Worm (Caenorhabditis elegans): Measurements from ENCODE around the gene irk-3.

Gene irk-3

DNA sequence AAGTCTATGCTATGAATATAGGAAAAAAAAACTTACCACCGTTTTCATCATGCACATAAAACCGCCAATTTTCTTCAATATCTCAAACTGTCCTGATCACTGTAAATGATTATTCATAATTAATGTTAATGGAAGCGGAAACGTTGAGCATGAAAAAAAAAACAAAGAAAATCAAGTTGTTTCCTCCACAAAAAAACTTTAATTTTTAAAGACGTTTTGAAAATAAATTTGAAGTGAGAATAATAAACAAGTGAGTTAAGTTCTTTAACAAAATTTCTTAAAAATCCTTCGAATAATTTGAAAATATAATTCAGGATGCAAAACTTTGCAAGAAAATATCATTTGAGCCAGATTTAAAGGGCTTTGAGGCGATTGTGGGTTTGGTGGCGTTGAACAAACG is at the start of gene irk-3:
Gene irk-3, minus strand, starts transcription at position 101 of the 400 bp plus-strand sequence.
- no peak for TF ChIP-seq unc-62 (GFP tag; optimal IDR thresholded peaks at IDR 0.05)

DNA sequence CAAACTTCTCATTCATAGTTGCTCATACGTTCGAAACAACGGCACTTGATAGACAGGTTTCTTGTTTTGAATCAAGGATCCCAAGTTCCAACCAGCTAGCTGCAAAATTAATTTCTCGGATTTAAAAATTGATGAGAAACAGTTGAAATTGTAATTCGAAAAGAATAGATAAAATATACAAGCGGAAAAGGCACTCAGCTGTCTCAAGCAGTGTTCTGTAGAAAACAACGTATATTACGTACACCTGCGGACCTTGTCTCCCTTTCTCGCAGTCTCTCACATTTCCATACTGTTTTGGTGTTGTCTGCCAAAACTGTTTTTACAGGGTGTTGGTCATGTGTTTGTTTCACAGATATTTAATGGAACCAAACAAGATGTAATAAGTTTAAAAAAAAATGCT is 45.4 kb upstream of the irk-3 start, which contains the start of gene F23D12.10:
Gene F23D12.10, minus strand, starts transcription at position 101 of the 400 bp plus-strand sequence.
- no peak for TF ChIP-seq unc-62 (GFP tag; optimal IDR thresholded peaks at IDR 0.05)

DNA sequence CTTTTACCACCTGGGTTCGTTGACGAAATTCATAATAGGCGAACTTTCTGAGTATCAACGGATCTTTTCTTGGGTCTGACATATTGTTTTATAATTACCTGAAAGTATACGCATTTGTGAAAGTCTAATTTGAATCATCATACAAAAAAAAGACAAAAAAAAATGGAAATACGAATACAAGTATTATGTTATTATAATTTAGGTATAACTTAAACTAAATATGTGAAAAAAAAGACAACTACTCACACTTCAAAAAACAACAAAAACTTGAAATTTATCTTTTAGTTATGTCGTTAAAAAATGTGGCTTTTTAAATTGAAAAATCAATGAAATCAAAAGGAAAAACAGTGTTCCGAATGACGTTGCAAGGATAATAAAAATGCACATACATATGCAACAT is 42.6 kb upstream of the irk-3 start, which contains the start of gene fbxa-179:
Gene fbxa-179, minus strand, starts transcription at position 101 of the 400 bp plus-strand sequence.
- no peak for TF ChIP-seq unc-62 (GFP tag; optimal IDR thresholded peaks at IDR 0.05)

DNA sequence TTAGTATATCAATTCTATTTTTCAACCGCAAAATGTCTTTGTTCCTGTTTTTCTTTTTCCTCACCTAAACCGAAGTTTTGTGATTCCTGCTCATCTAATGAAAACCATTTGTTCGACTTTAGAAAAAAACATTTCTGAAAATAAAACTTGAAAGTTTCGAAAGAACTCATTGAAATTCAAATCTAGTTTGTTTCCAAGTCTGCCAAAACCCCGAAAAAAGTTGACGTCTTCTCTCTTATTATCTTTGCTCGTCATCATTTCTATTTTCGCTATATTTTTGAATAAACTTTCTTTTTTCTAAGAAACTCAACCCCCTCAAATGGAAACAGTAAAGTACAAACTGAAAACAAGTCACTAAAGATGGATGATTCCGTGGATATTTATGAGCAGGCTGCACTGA is 35.6 kb upstream of the irk-3 start, which contains the start of gene frpr-17:
Gene frpr-17, plus strand, starts transcription at position 301 of the 400 bp plus-strand sequence.
- no peak for TF ChIP-seq unc-62 (GFP tag; optimal IDR thresholded peaks at IDR 0.05)

DNA sequence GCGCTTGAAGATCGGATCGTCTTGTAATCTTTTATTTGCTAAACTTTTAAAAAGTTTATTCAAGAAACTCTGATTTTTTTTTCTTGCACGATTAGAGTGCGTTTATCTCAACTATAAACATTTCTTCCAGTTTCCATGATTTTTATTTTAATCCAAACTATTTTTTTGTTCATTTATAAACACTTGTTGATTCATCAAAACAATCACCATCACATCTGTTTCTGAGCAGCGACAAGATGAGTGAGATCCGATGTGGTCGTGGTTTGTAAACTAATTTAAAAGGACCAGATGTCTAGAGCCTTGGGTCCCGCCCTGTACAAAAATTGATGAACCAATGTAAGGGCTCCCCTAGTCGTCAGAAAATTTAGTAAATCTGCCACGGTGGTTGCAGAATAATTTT is 31.0 kb upstream of the irk-3 start:
- TF ChIP-seq unc-62 (GFP tag; optimal IDR thresholded peaks at IDR 0.05), result no peak

DNA sequence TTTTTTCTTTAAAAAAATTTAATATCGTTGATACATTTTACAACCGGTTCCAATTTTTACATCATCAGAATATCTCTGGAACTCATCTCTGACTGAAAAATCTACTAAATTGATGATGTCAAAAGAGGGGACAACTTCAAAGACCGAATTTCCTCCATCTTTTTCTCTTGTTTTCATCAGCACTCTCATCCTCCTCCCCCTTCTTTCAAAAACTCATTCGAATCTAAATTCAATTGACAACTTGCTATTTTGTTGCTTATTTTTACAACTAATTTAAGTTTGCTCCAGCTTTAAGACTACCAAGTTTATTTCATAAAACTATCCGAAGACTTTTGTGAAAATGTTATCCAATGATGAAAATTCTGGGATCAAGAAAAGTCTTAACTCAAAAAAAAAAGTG is 28.8 kb upstream of the irk-3 start:
- no peak for TF ChIP-seq unc-62 (GFP tag; optimal IDR thresholded peaks at IDR 0.05)

DNA sequence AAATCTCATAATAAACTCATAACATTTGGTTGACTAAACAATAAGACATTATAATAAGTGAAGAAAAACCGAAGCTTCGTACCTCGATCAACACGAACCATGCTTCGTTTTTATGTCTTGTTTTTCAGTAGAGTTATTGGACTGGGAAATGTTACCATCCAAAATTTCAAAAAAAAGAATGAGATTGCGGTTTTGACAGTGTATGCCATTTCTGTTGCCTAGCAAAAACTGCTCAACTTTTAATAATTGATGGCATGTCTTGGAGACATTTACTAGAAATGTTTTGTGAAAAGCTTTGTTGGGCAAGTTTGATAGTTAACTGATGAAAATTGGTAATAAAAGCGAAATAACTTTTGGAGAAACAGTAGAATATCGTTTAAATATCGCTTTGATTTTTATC is 25.1 kb upstream of the irk-3 start, which contains the start of gene Y60A9.1:
Gene Y60A9.1, minus strand, starts transcription at position 101 of the 400 bp plus-strand sequence.
- no peak for TF ChIP-seq unc-62 (GFP tag; optimal IDR thresholded peaks at IDR 0.05)

DNA sequence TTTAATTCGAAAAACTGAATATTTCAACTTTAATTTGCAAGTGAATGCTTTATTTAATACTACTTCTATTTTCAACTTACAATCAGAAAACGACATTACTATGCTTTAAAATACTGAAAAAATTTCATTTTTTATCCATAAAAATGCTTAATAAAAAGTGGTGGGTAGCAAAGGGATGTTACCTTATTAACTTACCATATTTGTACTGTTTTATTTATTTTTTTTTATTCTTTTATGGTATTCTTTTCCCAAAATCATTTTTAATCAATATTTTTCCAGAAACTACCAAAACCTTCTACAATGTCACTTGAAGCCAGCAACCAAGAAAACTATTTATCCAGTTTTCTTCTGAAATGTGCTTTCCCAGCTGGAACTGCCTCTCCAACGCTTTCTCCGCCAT is 12.7 kb upstream of the irk-3 start, which contains the start of gene Y60A9.3:
Gene Y60A9.3, plus strand, starts transcription at position 301 of the 400 bp plus-strand sequence.
- no peak for TF ChIP-seq unc-62 (GFP tag; optimal IDR thresholded peaks at IDR 0.05)

DNA sequence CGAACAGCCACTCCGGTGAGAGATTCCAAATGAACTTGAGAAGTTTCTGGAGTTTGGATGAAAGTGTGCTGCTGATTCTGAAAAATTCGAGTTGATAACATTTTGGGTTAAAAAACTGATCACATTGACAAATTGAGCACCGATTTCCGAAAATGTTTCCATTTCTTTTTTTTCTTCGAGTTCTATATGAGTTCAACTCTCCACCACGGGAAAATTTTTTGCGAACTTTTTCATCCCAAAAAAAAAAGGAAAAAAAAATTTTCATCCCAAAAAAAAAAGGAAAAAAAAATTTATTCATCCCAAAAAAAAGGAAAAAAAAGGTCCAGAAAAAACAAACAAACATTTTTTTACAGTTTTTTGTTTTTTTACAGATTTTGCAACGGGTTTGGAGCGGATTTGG is 7.0 kb upstream of the irk-3 start, which contains the start of gene Y60A9A.1:
Gene Y60A9A.1, minus strand, starts transcription at position 101 of the 400 bp plus-strand sequence.
- no peak for TF ChIP-seq unc-62 (GFP tag; optimal IDR thresholded peaks at IDR 0.05)

DNA sequence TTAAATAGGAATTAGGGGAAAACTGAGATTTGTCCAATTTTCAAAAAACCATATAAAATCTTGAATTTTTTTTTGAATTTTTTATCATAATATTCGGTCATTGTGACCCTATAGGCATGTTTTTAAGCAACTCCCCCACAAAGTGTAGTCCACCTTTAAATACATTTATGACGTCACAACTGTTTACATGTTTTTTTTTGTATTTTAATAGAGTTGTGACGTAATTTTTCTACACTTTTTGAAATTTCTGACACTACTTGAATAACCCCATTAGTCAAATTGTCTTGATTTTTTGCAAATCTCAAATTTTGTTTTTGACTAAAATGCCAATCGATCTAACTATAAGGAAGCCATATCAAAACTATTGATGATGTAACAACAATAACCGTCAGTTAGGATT is 4.1 kb downstream of the irk-3 start:
- TF ChIP-seq unc-62 (GFP tag; optimal IDR thresholded peaks at IDR 0.05), result no peak

DNA sequence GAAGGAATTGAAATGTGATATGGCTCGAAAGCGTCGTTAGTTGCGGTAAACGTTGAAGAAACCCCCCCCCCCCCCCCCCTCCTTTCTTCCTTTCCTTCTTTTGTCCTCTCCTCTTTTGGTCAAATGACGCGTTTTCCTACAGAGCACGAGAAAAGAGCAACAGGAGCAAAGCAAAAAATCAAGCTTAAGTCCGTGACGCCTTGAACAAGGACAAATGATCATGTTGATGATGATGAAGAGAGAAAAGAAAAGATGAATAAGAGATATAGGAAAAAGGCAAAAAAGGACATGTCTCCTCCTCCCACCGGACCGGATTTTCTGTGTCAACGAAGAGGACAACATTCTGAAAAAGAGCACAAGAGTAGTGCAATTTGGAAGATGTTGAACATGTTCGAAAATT is 10.6 kb downstream of the irk-3 start:
- no peak for TF ChIP-seq unc-62 (GFP tag; optimal IDR thresholded peaks at IDR 0.05)

DNA sequence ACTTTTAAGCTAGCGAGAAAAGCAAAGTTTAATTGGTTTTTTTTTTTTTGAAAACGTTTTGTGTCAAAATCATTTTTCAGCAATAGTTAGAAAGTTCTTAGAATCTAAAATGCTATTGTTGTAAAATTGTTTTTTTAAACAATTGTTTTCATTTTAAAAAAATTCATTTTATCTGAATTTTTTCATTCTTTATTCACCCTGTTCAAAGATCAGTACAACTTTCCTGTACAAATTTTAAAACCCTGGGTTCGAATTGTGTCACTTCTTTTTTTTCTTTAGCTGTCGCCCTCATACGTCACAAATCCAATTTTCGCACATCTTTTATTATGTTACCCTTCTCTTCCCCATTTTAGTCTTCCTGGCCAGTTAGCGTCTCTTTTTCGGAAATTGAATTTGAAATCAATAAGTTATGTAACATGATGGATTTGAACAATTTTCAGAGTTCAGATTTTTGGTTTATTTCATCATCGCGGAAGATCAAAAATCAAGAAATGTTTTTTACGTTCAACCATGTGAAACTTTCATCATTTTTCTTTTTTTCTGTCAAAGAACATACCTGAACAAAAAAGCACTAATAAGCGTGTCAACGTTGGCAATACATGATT is 13.4 kb downstream of the irk-3 start:
- TF ChIP-seq unc-62 (GFP tag; optimal IDR thresholded peaks at IDR 0.05), result no peak

DNA sequence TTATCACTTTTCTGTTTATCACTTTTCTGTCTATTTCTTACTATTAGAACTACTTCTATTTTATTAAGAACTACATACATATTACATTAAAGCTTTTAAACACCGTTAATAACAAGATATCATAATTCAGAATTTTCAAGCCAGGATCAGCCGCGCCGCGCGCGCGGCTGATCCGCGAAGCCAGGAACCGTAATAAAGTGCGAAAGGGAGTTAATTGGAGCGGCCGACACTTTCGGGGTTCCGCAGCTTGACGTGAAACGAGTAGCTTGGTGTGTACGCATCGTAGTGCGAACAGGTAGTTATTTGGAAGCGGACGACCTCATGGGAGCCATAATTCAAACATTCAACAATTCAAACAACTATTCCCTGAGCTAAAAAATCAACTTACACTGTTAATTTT is 15.2 kb downstream of the irk-3 start:
- TF ChIP-seq unc-62 (GFP tag; optimal IDR thresholded peaks at IDR 0.05), result no peak

DNA sequence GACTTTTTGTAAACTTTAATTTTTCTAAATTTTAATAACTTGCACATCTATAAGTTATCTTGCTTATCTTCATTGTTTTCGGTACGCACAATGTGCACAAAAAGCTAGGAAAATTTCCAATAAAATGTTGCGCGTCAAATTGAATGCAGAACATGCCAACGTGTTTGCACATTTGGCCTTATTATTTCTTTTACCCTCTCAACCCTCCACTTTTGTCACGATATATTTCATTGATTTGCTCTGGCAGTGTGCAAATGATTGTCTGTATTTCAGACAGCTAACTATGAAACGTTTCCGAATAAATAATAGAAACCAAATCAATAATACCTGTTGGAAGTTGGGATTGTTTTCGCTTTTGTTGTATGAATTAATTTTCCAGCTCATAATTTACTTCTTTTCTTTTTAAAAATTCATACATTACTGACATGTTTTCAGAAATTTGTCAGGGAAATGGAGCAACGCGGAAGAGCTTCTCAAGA is 20.5 kb downstream of the irk-3 start, which contains the start of gene wdr-5.2:
Gene wdr-5.2, plus strand, starts transcription at position 429 of the 479 bp plus-strand sequence.
- no peak for TF ChIP-seq unc-62 (GFP tag; optimal IDR thresholded peaks at IDR 0.05)

DNA sequence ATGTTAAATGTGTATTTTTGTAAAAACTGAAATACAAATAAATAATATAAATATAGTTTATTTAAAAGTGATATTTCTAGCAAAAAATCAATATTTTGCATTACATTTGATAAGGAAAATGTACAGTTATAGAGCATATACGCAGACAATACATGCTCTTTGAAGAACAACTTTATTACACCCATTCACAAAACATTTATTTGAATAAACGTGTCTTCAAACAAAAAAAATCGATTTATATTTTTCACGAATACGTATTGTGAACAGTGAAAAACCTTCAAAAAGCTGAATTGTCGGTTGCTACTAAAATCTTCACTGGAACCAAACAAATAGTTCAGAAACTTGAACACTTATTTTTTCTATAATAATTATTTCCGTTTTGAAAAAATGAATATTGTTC is 22.6 kb downstream of the irk-3 start, which contains the start of gene K04G11.3:
Gene K04G11.3, minus strand, starts transcription at position 101 of the 400 bp plus-strand sequence.
- TF ChIP-seq unc-62 (GFP tag; optimal IDR thresholded peaks at IDR 0.05), result no peak

DNA sequence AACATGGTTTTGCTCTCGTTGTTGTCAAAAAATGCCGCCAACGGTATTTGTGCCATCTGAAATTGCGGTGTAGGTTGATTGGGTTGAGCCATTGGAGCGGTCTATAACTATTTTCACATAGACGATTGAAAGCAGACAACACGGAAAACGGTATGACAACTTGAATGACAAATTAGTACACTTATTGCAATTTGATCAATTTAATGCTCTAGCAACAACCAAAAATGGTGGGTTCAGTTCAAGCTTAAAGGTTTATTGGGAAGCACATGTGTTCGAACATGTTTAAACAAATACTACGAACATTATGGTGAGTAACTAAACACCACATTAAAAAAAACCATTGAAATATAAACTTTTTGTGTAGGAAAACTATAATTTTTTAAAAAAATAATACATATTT is 29.8 kb downstream of the irk-3 start, which contains the start of gene sel-7:
Gene sel-7, minus strand, starts transcription at position 101 of the 400 bp plus-strand sequence.
- TF ChIP-seq unc-62 (GFP tag; optimal IDR thresholded peaks at IDR 0.05), result no peak

DNA sequence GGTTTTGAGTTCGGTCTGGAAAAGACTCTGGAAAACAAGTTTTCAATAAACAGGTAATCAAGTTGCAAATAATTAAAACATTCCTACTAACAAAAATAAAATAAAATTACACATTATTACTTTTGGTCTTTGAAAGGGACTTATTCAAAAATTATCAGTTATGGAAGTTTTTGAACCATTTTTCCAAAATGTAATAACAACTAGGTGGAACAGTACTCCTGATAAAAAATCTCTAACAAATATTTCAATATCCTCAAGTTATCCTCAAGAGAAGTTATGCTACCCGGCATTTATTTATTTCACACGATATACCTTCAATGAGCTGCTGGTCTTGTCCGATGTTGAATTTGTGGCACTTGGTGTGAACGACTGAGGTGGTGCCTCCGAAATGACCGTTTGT is 30.5 kb downstream of the irk-3 start:
- no peak for TF ChIP-seq unc-62 (GFP tag; optimal IDR thresholded peaks at IDR 0.05)
